Worm (Caenorhabditis elegans): Measurements from ENCODE around the gene C30A5.16.

The C30A5.16 gene

ce11 chrIII:8235358-8235757 lies 17.3 kb downstream of the C30A5.16 start, which contains the start of gene C02F5.14:
C02F5.14 (minus strand) TSS chrIII:8235514.
- no peak for TF ChIP-seq snpc-4 (tag; optimal IDR thresholded peaks at IDR 0.05)
- TF ChIP-seq sem-2 (GFP tag; optimal IDR thresholded peaks at IDR 0.05): no peak
- TF ChIP-seq nhr-76 (tag; optimal IDR thresholded peaks at IDR 0.05): no peak
- TF ChIP-seq lsy-2 (tag; optimal IDR thresholded peaks at IDR 0.05): no peak
- no peak for TF ChIP-seq nhr-237 (tag; optimal IDR thresholded peaks at IDR 0.05)
- TF ChIP-seq pha-4 (tag; optimal IDR thresholded peaks at IDR 0.05): no peak
- TF ChIP-seq mab-5 (tag; optimal IDR thresholded peaks at IDR 0.05): no peak
- no peak for TF ChIP-seq blmp-1 (tag; optimal IDR thresholded peaks at IDR 0.05)
- TF ChIP-seq drap-1 (GFP tag; optimal IDR thresholded peaks at IDR 0.05): no peak
- no peak for TF ChIP-seq zip-8 (tag; optimal IDR thresholded peaks at IDR 0.05)
- no peak for TF ChIP-seq lin-13 (tag; optimal IDR thresholded peaks at IDR 0.05)
- TF ChIP-seq ztf-11 (tag; optimal IDR thresholded peaks at IDR 0.05): no peak

- TF ChIP-seq tbx-8 (GFP tag; optimal IDR thresholded peaks at IDR 0.05): no peak
- no peak for TF ChIP-seq ces-1 (GFP tag; optimal IDR thresholded peaks at IDR 0.05)
- TF ChIP-seq lsy-2 (tag; optimal IDR thresholded peaks at IDR 0.05): no peak
- TF ChIP-seq nhr-237 (tag; optimal IDR thresholded peaks at IDR 0.05): no peak
- no peak for TF ChIP-seq bed-3 (GFP tag; optimal IDR thresholded peaks at IDR 0.05)
- TF ChIP-seq mls-2 (tag; optimal IDR thresholded peaks at IDR 0.05): no peak
- TF ChIP-seq mab-5 (tag; optimal IDR thresholded peaks at IDR 0.05): no peak
These were observed 17.9 kb downstream of the C30A5.16 start, which contains the start of gene C02F5.5 for ce11 chrIII:8235880-8236279. C02F5.5 (plus strand) TSS chrIII:8236180.

ce11 chrIII:8237827-8238226 lies 19.8 kb downstream of the C30A5.16 start, which contains the start of gene tsp-2:
tsp-2 (minus strand) TSS chrIII:8237935.
- TF ChIP-seq zip-8 (tag; optimal IDR thresholded peaks at IDR 0.05): no peak
- TF ChIP-seq nhr-237 (tag; optimal IDR thresholded peaks at IDR 0.05): no peak
- TF ChIP-seq drap-1 (GFP tag; optimal IDR thresholded peaks at IDR 0.05): no peak
- no peak for TF ChIP-seq hlh-1 (tag; optimal IDR thresholded peaks at IDR 0.05)
- no peak for TF ChIP-seq tbx-8 (GFP tag; optimal IDR thresholded peaks at IDR 0.05)
- TF ChIP-seq lin-13 (tag; optimal IDR thresholded peaks at IDR 0.05): no peak
- TF ChIP-seq ceh-43 (GFP tag; optimal IDR thresholded peaks at IDR 0.05): no peak
- TF ChIP-seq unc-62 (GFP tag; optimal IDR thresholded peaks at IDR 0.05): no peak
- TF ChIP-seq ztf-11 (tag; optimal IDR thresholded peaks at IDR 0.05): no peak
- TF ChIP-seq flh-1 (GFP tag; optimal IDR thresholded peaks at IDR 0.05): no peak
- no peak for TF ChIP-seq pha-4 (tag; optimal IDR thresholded peaks at IDR 0.05)
- TF ChIP-seq cnd-1 (tag; optimal IDR thresholded peaks at IDR 0.05): no peak
- TF ChIP-seq nhr-2 (tag; optimal IDR thresholded peaks at IDR 0.05): no peak
- TF ChIP-seq M03D4.4 (tag; optimal IDR thresholded peaks at IDR 0.05): no peak
- no peak for TF ChIP-seq elt-1 (tag; optimal IDR thresholded peaks at IDR 0.05; ENCODE audit: borderline replicate concordance, insufficient read depth)
- no peak for TF ChIP-seq blmp-1 (tag; optimal IDR thresholded peaks at IDR 0.05)
- TF ChIP-seq mls-2 (tag; optimal IDR thresholded peaks at IDR 0.05): no peak
- TF ChIP-seq elt-3 (tag; optimal IDR thresholded peaks at IDR 0.05): no peak

ce11 chrIII:8239325-8239724 lies 21.3 kb downstream of the C30A5.16 start, which contains the start of gene tsp-1:
tsp-1 (minus strand) TSS chrIII:8239423.
- TF ChIP-seq tbx-8 (GFP tag; optimal IDR thresholded peaks at IDR 0.05) (no peak), flh-1 (GFP tag; optimal IDR thresholded peaks at IDR 0.05) (no peak), elt-3 (tag; optimal IDR thresholded peaks at IDR 0.05) (no peak), pha-4 (tag; optimal IDR thresholded peaks at IDR 0.05) (no peak)

ce11 chrIII:8240247-8240646 lies 22.2 kb downstream of the C30A5.16 start:
- TF ChIP-seq sem-2 (GFP tag; optimal IDR thresholded peaks at IDR 0.05): no peak
- no peak for TF ChIP-seq lin-13 (tag; optimal IDR thresholded peaks at IDR 0.05)
- no peak for TF ChIP-seq bed-3 (GFP tag; optimal IDR thresholded peaks at IDR 0.05)
- no peak for TF ChIP-seq cnd-1 (tag; optimal IDR thresholded peaks at IDR 0.05)
- TF ChIP-seq sptf-1 (tag; optimal IDR thresholded peaks at IDR 0.05): no peak
- TF ChIP-seq M03D4.4 (tag; optimal IDR thresholded peaks at IDR 0.05): no peak
- no peak for TF ChIP-seq mep-1 (tag; optimal IDR thresholded peaks at IDR 0.05)
- TF ChIP-seq nhr-28 (tag; optimal IDR thresholded peaks at IDR 0.05): no peak
- TF ChIP-seq drap-1 (GFP tag; optimal IDR thresholded peaks at IDR 0.05): no peak
- TF ChIP-seq unc-120 (tag; optimal IDR thresholded peaks at IDR 0.05; ENCODE audit: poor library complexity, severe bottlenecking): no peak

- TF ChIP-seq mls-2 (tag; optimal IDR thresholded peaks at IDR 0.05) (no peak), unc-120 (tag; optimal IDR thresholded peaks at IDR 0.05; ENCODE audit: poor library complexity, severe bottlenecking) (no peak), bed-3 (GFP tag; optimal IDR thresholded peaks at IDR 0.05) (no peak), mep-1 (tag; optimal IDR thresholded peaks at IDR 0.05) (no peak), lin-13 (tag; optimal IDR thresholded peaks at IDR 0.05) (no peak), nhr-12 (tag; optimal IDR thresholded peaks at IDR 0.05) (no peak), snpc-4 (tag; optimal IDR thresholded peaks at IDR 0.05) (no peak), tbx-8 (GFP tag; optimal IDR thresholded peaks at IDR 0.05) (no peak), drap-1 (GFP tag; optimal IDR thresholded peaks at IDR 0.05) (no peak), ham-2 (GFP tag; optimal IDR thresholded peaks at IDR 0.05) (no peak), ceh-83 (GFP tag; optimal IDR thresholded peaks at IDR 0.05) (no peak), M03D4.4 (tag; optimal IDR thresholded peaks at IDR 0.05) (no peak), nhr-237 (tag; optimal IDR thresholded peaks at IDR 0.05) (no peak), pha-4 (tag; optimal IDR thresholded peaks at IDR 0.05) (no peak), ces-1 (GFP tag; optimal IDR thresholded peaks at IDR 0.05) (no peak), sptf-1 (tag; optimal IDR thresholded peaks at IDR 0.05) (no peak), nhr-28 (tag; optimal IDR thresholded peaks at IDR 0.05) (no peak), ceh-39 (tag; optimal IDR thresholded peaks at IDR 0.05) (no peak), ztf-11 (tag; optimal IDR thresholded peaks at IDR 0.05) (no peak), zip-8 (tag; optimal IDR thresholded peaks at IDR 0.05) (no peak)
These were observed 22.9 kb downstream of the C30A5.16 start for ce11 chrIII:8240948-8241347.
